Fruit fly (Drosophila melanogaster) whole organism, embryonic: ENCODE measurements around the gene smash.
A peak's percentile ranks its signal among the peaks of the same experiment; 100 is the strongest.

ENCODE experiments used
- BtbVII ChIP-seq: fragments of 200-800 bp; sonication (Bioruptor generic); optimal IDR thresholded peaks from 3 replicates; lab custom pipeline; 2017; ENCODE audit warnings: missing biosample characterization, mild to moderate bottlenecking, missing genetic modification characterization
- CG10565 ChIP-seq: fragments of 200-800 bp; sonication (Bioruptor generic); optimal IDR thresholded peaks from 3 replicates; lab custom pipeline; 2016; ENCODE audit warnings: missing biosample characterization, mild to moderate bottlenecking, missing genetic modification characterization
- CG12299 ChIP-seq: fragments of 200-800 bp; sonication (Bioruptor generic); optimal IDR thresholded peaks from 2 replicates; lab custom pipeline; 2018; ENCODE audit warnings: missing biosample characterization, mild to moderate bottlenecking, missing genetic modification characterization
- CG1233 ChIP-seq: fragments of 200-800 bp; sonication (Bioruptor generic); optimal IDR thresholded peaks from 4 replicates; lab custom pipeline; 2018; ENCODE audit warnings: missing biosample characterization, mild to moderate bottlenecking, missing genetic modification characterization
- CG14667 ChIP-seq: fragments of 200-800 bp; sonication (Bioruptor generic); IDR thresholded peaks from 2 replicates; pipeline ENCODE4 v1.3.6; 2022; ENCODE audit warnings: missing biosample characterization, missing genetic modification characterization
- CG1603 ChIP-seq: fragments of 200-800 bp; sonication (Bioruptor generic); optimal IDR thresholded peaks from 2 replicates; lab custom pipeline; 2019; ENCODE audit warnings: missing biosample characterization, mild to moderate bottlenecking, missing genetic modification characterization, moderate library complexity
- CG17612 ChIP-seq: fragments of 200-800 bp; sonication (Bioruptor generic); IDR thresholded peaks from 2 replicates; pipeline ENCODE4 v1.3.6; 2022; ENCODE audit warnings: missing biosample characterization, missing genetic modification characterization
- CG31365 ChIP-seq: fragments of 200-800 bp; sonication (Bioruptor generic); optimal IDR thresholded peaks from 2 replicates; lab custom pipeline; 2018; ENCODE audit warnings: missing biosample characterization, mild to moderate bottlenecking, missing genetic modification characterization
- CG3726 ChIP-seq: fragments of 200-800 bp; sonication (Bioruptor generic); IDR thresholded peaks from 3 replicates; pipeline ENCODE4, ENCODE4 v1.3.6; 2022; ENCODE audit warnings: missing biosample characterization, missing genetic modification characterization
- CG3838 ChIP-seq: fragments of 200-800 bp; sonication (Bioruptor generic); optimal IDR thresholded peaks from 3 replicates; lab custom pipeline; 2016; ENCODE audit warnings: missing biosample characterization, missing genetic modification characterization
- CG4328 ChIP-seq: fragments of 200-800 bp; sonication (Bioruptor generic); optimal IDR thresholded peaks from 3 replicates; lab custom pipeline; 2017; ENCODE audit warnings: missing biosample characterization, missing genetic modification reagents, missing genetic modification characterization
- CG6175 ChIP-seq: fragments of 200-800 bp; sonication (Bioruptor generic); IDR thresholded peaks from 3 replicates; pipeline ENCODE4 v1.3.6; 2022; ENCODE audit warnings: missing biosample characterization, missing genetic modification characterization
- CG8281 ChIP-seq: fragments of 200-800 bp; sonication (Bioruptor generic); optimal IDR thresholded peaks from 2 replicates; lab custom pipeline; 2018; ENCODE audit warnings: missing biosample characterization, mild to moderate bottlenecking, missing genetic modification characterization, moderate library complexity
- CG9817 ChIP-seq: fragments of 200-800 bp; sonication (Bioruptor generic); optimal IDR thresholded peaks from 2 replicates; lab custom pipeline; 2018; ENCODE audit warnings: missing biosample characterization, mild to moderate bottlenecking, missing genetic modification characterization, moderate library complexity
- Camta ChIP-seq: fragments of 200-800 bp; sonication (Bioruptor generic); optimal IDR thresholded peaks from 2 replicates; lab custom pipeline; 2016; ENCODE audit warnings: missing biosample characterization, missing genetic modification characterization
- CkIIα-i1 ChIP-seq: fragments of 200-800 bp; sonication (Bioruptor generic); IDR thresholded peaks from 2 replicates; pipeline ENCODE4 v1.3.6; 2022; ENCODE audit warnings: missing biosample characterization, missing genetic modification characterization
- Drgx ChIP-seq: fragments of 200-800 bp; sonication (Bioruptor generic); IDR thresholded peaks from 2 replicates; pipeline ENCODE4 v1.3.6; 2022; ENCODE audit warnings: missing biosample characterization, missing genetic modification characterization
- Ets65A ChIP-seq: fragments of 200-800 bp; sonication (Bioruptor generic); peaks from one replicate; lab custom pipeline; 2016; ENCODE audit warnings: missing biosample characterization, missing genetic modification characterization
- Gsc ChIP-seq: fragments of 200-800 bp; sonication (Bioruptor generic); IDR thresholded peaks from 2 replicates; pipeline ENCODE4 v1.3.6; 2022; ENCODE audit warnings: missing biosample characterization, missing genetic modification characterization
- Kr ChIP-seq: fragments of 200-800 bp; sonication (Bioruptor generic); optimal IDR thresholded peaks from 2 replicates; lab custom pipeline; 2017; ENCODE audit warnings: missing biosample characterization, mild to moderate bottlenecking, missing genetic modification characterization
- MTF-1 ChIP-seq: fragments of 200-800 bp; sonication (Bioruptor generic); optimal IDR thresholded peaks from 2 replicates; lab custom pipeline; 2018; ENCODE audit warnings: missing biosample characterization, mild to moderate bottlenecking, missing genetic modification characterization, borderline replicate concordance
- Meics ChIP-seq: fragments of 200-800 bp; sonication (Bioruptor generic); optimal IDR thresholded peaks from 2 replicates; lab custom pipeline; 2017; ENCODE audit warnings: missing biosample characterization, mild to moderate bottlenecking, missing genetic modification characterization
- NC2α ChIP-seq: fragments of 200-800 bp; sonication (Bioruptor generic); optimal IDR thresholded peaks from 2 replicates; lab custom pipeline; 2016; ENCODE audit warnings: missing biosample characterization, missing genetic modification characterization
- Oaz ChIP-seq: fragments of 200-800 bp; sonication (Bioruptor generic); IDR thresholded peaks from 2 replicates; pipeline ENCODE4 v1.3.6; 2022; ENCODE audit warnings: missing biosample characterization, missing genetic modification characterization
- Optix ChIP-seq: fragments of 200-800 bp; sonication (Bioruptor generic); IDR thresholded peaks from 3 replicates; pipeline ENCODE4 v1.3.6; 2022; ENCODE audit warnings: missing biosample characterization, missing genetic modification characterization
- Vsx1 ChIP-seq: fragments of 200-800 bp; sonication (Bioruptor generic); optimal IDR thresholded peaks from 2 replicates; lab custom pipeline; 2017; ENCODE audit warnings: missing biosample characterization, mild to moderate bottlenecking, missing genetic modification characterization, missing genetic modification reagents
- abd-A ChIP-seq: fragments of 200-800 bp; sonication (Bioruptor generic); optimal IDR thresholded peaks from 3 replicates; lab custom pipeline; 2019; ENCODE audit warnings: missing biosample characterization, mild to moderate bottlenecking, missing genetic modification characterization, moderate library complexity
- bigmax ChIP-seq: fragments of 200-800 bp; sonication (Bioruptor generic); optimal IDR thresholded peaks from 2 replicates; lab custom pipeline; 2018; ENCODE audit warnings: missing biosample characterization, mild to moderate bottlenecking, missing genetic modification characterization
- corto ChIP-seq: fragments of 200-800 bp; sonication (Bioruptor generic); optimal IDR thresholded peaks from 2 replicates; lab custom pipeline; 2016; ENCODE audit warnings: missing biosample characterization, mild to moderate bottlenecking, missing genetic modification characterization, moderate library complexity
- danr ChIP-seq: fragments of 200-800 bp; sonication (Bioruptor generic); IDR thresholded peaks from 2 replicates; pipeline ENCODE4 v1.3.6; 2022; ENCODE audit warnings: missing biosample characterization, missing genetic modification characterization
- dm ChIP-seq: fragments of 200-800 bp; sonication (Bioruptor generic); optimal IDR thresholded peaks from 3 replicates; lab custom pipeline; 2016; ENCODE audit warnings: missing biosample characterization, missing genetic modification characterization
- eve ChIP-seq, 2 experiments: fragments of >200 bp; optimal IDR thresholded peaks; 2 replicates each; lab custom pipeline; 2017; ENCODE audit warnings: missing biosample characterization in 2 of 2, missing genetic modification characterization in 2 of 2
- ewg ChIP-seq: fragments of 200-800 bp; sonication (Bioruptor generic); optimal IDR thresholded peaks from 3 replicates; lab custom pipeline; 2017; ENCODE audit warnings: mild to moderate bottlenecking, missing biosample characterization, missing genetic modification reagents, missing genetic modification characterization
- ftz-f1 ChIP-seq: fragments of 200-800 bp; sonication (Bioruptor generic); optimal IDR thresholded peaks from 2 replicates; lab custom pipeline; 2016; ENCODE audit warnings: missing biosample characterization, missing genetic modification characterization
- fu2 ChIP-seq: fragments of 200-800 bp; sonication (Bioruptor generic); optimal IDR thresholded peaks from 2 replicates; lab custom pipeline; 2016; ENCODE audit warnings: missing biosample characterization, missing genetic modification characterization
- grau ChIP-seq: fragments of 200-800 bp; optimal IDR thresholded peaks from 3 replicates; lab custom pipeline; 2019; ENCODE audit warnings: missing biosample characterization, mild to moderate bottlenecking, missing genetic modification characterization, moderate library complexity
- h ChIP-seq: fragments of >200 bp; optimal IDR thresholded peaks from 2 replicates; lab custom pipeline; 2017
- insv ChIP-seq, 2 experiments: fragments of 200-800 bp; sonication (Bioruptor generic); optimal IDR thresholded peaks; 3 replicates each; lab custom pipeline; 2016 to 2018; ENCODE audit warnings: missing biosample characterization in 2 of 2, missing genetic modification characterization in 2 of 2
- jing ChIP-seq: fragments of 200-800 bp; sonication (Bioruptor generic); optimal IDR thresholded peaks from 2 replicates; lab custom pipeline; 2018; ENCODE audit warnings: missing biosample characterization, mild to moderate bottlenecking, missing genetic modification characterization
- run ChIP-seq: fragments of 200-800 bp; sonication (Bioruptor generic); optimal IDR thresholded peaks from 3 replicates; lab custom pipeline; 2018; ENCODE audit warnings: missing biosample characterization, mild to moderate bottlenecking, missing genetic modification characterization
- shn ChIP-seq: fragments of 200-800 bp; sonication (Bioruptor generic); optimal IDR thresholded peaks from 3 replicates; lab custom pipeline; 2016; ENCODE audit warnings: missing biosample characterization, missing genetic modification characterization
- stc ChIP-seq: fragments of 200-800 bp; sonication (Bioruptor generic); IDR thresholded peaks from 2 replicates; pipeline ENCODE4 v1.3.6; 2022; ENCODE audit warnings: missing biosample characterization, missing genetic modification characterization
- sug ChIP-seq: fragments of 200-800 bp; optimal IDR thresholded peaks from 2 replicates; lab custom pipeline; 2019; ENCODE audit warnings: missing biosample characterization, mild to moderate bottlenecking, missing genetic modification characterization, moderate library complexity
- vfl ChIP-seq: fragments of 200-800 bp; sonication (Bioruptor generic); optimal IDR thresholded peaks from 2 replicates; lab custom pipeline; 2016; ENCODE audit warnings: missing biosample characterization, missing genetic modification characterization
- wor ChIP-seq: fragments of 200-800 bp; sonication (Bioruptor generic); IDR thresholded peaks from 2 replicates; pipeline ENCODE4 v1.3.6; 2022; ENCODE audit warnings: missing biosample characterization, missing genetic modification characterization

The smash gene

dm6 chr3R:4645457-4646082, 13.8 kb upstream of the smash start, which contains the start of the genes Dlip2 and rpk (continued):
- TF ChIP-seq stc = no peak
- TF ChIP-seq Vsx1 (GFP tag; lab: Kevin White, UChicago) = no peak
- no peak for TF ChIP-seq bigmax (GFP tag; lab: Kevin White, UChicago)
- TF ChIP-seq Meics (GFP tag; lab: Kevin White, UChicago) = no peak
- no peak for TF ChIP-seq Oaz (GFP tag; lab: Robert Waterston, UW)
- no peak for TF ChIP-seq Gsc
- no peak for TF ChIP-seq CG3726 (GFP tag; lab: Robert Waterston, UW)
- TF ChIP-seq ewg (GFP tag; lab: Kevin White, UChicago) = no peak
- no peak for TF ChIP-seq fu2 (GFP tag; lab: Kevin White, UChicago)
- no peak for TF ChIP-seq danr
- no peak for TF ChIP-seq vfl (GFP tag; lab: Kevin White, UChicago)
- TF ChIP-seq CG9817 (tag; lab: Kevin White, UChicago) = no peak
- TF ChIP-seq CG4328 (GFP tag; lab: Kevin White, UChicago) = no peak
- no peak for TF ChIP-seq CG1233 (GFP tag; lab: Kevin White, UChicago)
- no peak for TF ChIP-seq Camta (GFP tag; lab: Kevin White, UChicago)
- no peak for TF ChIP-seq dm (GFP tag; lab: Kevin White, UChicago)
- TF ChIP-seq h (lab: Kevin White, UChicago) = no peak
- no peak for TF ChIP-seq CG3838 (GFP tag; lab: Kevin White, UChicago)
- TF ChIP-seq CG10565 (GFP tag; lab: Kevin White, UChicago) = no peak
- no peak for TF ChIP-seq abd-A (tag; lab: Kevin White, UChicago)
- TF ChIP-seq corto (GFP tag; lab: Kevin White, UChicago) = no peak
- TF ChIP-seq CG12299 = no peak
- peak; percentile 4 for TF ChIP-seq grau
- TF ChIP-seq CG8281 = no peak
- no peak for TF ChIP-seq Ets65A
- no peak for TF ChIP-seq run (tag; lab: Kevin White, UChicago)
- no peak for TF ChIP-seq CG17612 (GFP tag; lab: Robert Waterston, UW)
- TF ChIP-seq wor = no peak
- TF ChIP-seq jing = no peak
- no peak for TF ChIP-seq shn (GFP tag; lab: Kevin White, UChicago)
- no peak for TF ChIP-seq ftz-f1 (GFP tag; lab: Kevin White, UChicago)
- no peak for TF ChIP-seq BtbVII (GFP tag; lab: Kevin White, UChicago)
- TF ChIP-seq CG6175 = no peak
- TF ChIP-seq CkIIα-i1 (GFP tag; lab: Robert Waterston, UW) = no peak
- no peak for TF ChIP-seq Optix (GFP tag; lab: Robert Waterston, UW)
- TF ChIP-seq CG31365 (tag; lab: Kevin White, UChicago) = no peak
- TF ChIP-seq CG1603 (tag; lab: Kevin White, UChicago) = peak; percentile 47
- no peak for TF ChIP-seq eve (GFP tag; optimal IDR thresholded peaks at IDR 0.05; lab: Kevin White, UChicago)
- TF ChIP-seq Kr (GFP tag; lab: Kevin White, UChicago) = no peak
- no peak for TF ChIP-seq Drgx (GFP tag; lab: Robert Waterston, UW)
- TF ChIP-seq CG14667 (GFP tag; lab: Robert Waterston, UW) = no peak
- no peak for TF ChIP-seq MTF-1 (GFP tag; lab: Kevin White, UChicago)
- TF ChIP-seq insv (GFP tag; optimal IDR thresholded peaks at IDR 0.05; lab: Kevin White, UChicago) = no peak
- TF ChIP-seq NC2α (GFP tag; lab: Kevin White, UChicago) = no peak
- TF ChIP-seq sug (tag; lab: Kevin White, UChicago) = no peak
